Fruit fly (Drosophila melanogaster) whole organism, wandering third instar larva: ENCODE results near the gene CG11403.

Source experiments
- Abd-B ChIP-seq: fragments of >200 bp; optimal IDR thresholded peaks from 2 replicates; lab custom pipeline; 2017; ENCODE audit warnings: missing biosample characterization, missing genetic modification characterization
- Dif ChIP-seq: fragments of 200-275, 200-300 bp; sonication (Bioruptor generic); optimal IDR thresholded peaks from 2 replicates; lab custom pipeline; 2018; ENCODE audit warnings: missing biosample characterization, missing genetic modification characterization; ENCODE audit not compliant: partially characterized antibody
- Hnf4 ChIP-seq: fragments of 200-800 bp; sonication (Bioruptor generic); optimal IDR thresholded peaks from 2 replicates; lab custom pipeline; 2016; ENCODE audit warnings: missing biosample characterization, mild to moderate bottlenecking, missing genetic modification characterization
- Hr78 ChIP-seq: fragments of >200 bp; optimal IDR thresholded peaks from 2 replicates; lab custom pipeline; 2017; ENCODE audit warnings: missing biosample characterization, missing genetic modification characterization
- Mio ChIP-seq: sonication (Bioruptor generic); optimal IDR thresholded peaks from 2 replicates; lab custom pipeline; 2016; ENCODE audit warnings: missing biosample characterization, missing genetic modification characterization
- Myc ChIP-seq: fragments of >200 bp; optimal IDR thresholded peaks from 2 replicates; lab custom pipeline; 2017
- OdsH ChIP-seq: fragments of 200-800 bp; sonication (Bioruptor generic); optimal IDR thresholded peaks from 2 replicates; lab custom pipeline; 2016; ENCODE audit warnings: missing biosample characterization, mild to moderate bottlenecking, missing genetic modification characterization
- br ChIP-seq: fragments of 200-800 bp; sonication (Bioruptor generic); optimal IDR thresholded peaks from 2 replicates; lab custom pipeline; 2016; ENCODE audit warnings: missing biosample characterization, missing genetic modification characterization
- dmrt93B ChIP-seq: fragments of 200-800 bp; sonication (Bioruptor generic); optimal IDR thresholded peaks from 2 replicates; lab custom pipeline; 2018; ENCODE audit warnings: missing biosample characterization, mild to moderate bottlenecking, missing genetic modification characterization
- fru ChIP-seq: fragments of 200-800 bp; sonication (Bioruptor generic); optimal IDR thresholded peaks from 3 replicates; lab custom pipeline; 2016; ENCODE audit warnings: missing biosample characterization, mild to moderate bottlenecking, missing genetic modification characterization
- lola ChIP-seq: fragments of >200 bp; optimal IDR thresholded peaks from 2 replicates; lab custom pipeline; 2017; ENCODE audit warnings: missing biosample characterization, missing genetic modification characterization
- pan ChIP-seq: fragments of >200 bp; optimal IDR thresholded peaks from 2 replicates; lab custom pipeline; 2017
- sv ChIP-seq: fragments of 200-800 bp; sonication (Bioruptor generic); optimal IDR thresholded peaks from 3 replicates; lab custom pipeline; 2016; ENCODE audit warnings: missing biosample characterization, missing genetic modification characterization
- usp ChIP-seq: fragments of >200 bp; optimal IDR thresholded peaks from 2 replicates; lab custom pipeline; 2017; ENCODE audit warnings: missing biosample characterization, missing genetic modification characterization

DNA sequence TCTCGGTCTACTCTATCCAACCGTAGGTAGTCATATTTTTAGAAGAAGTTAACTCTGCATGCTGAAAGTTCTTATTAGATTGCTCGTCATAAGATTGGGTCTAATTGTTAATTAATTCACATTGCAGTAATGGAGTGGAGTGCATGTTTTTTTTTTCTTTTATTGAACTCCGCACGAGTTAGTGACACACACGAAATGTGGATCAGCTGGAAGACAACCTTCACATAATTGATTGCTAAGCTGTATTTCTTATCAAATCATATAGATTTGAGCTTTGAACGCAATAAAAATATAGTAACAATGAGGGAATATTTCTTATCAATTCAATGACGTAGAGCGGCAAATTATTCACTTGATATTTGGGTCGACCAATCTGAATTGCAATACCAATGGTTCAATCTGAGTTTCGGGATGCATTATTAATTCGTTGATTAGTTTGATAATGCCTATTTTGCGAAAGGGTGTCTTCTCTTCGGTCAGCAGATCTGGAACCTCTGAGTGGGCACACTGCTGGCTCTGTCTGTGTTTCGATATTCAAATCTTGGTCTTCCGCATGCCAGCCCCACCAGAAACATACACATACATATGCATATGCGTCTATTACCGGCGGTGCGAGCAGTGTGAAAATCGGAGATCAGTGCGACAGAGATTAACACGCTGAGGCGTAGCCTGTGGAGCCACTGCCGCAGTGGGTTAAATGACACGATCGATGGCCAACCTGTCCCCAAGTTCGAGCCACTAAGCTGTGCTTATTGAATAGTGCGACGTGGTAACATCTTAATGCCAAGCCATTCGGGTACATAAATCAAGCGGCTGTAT, 39.4 kb upstream of the CG11403 start:
- no peak for TF ChIP-seq lola
- no peak for TF ChIP-seq Myc (lab: Kevin White, UChicago)
- no peak for TF ChIP-seq Hr78 (GFP tag; lab: Kevin White, UChicago)
- TF ChIP-seq Abd-B (GFP tag; lab: Kevin White, UChicago) = no peak
- no peak for TF ChIP-seq sv (GFP tag; lab: Kevin White, UChicago)
- no peak for TF ChIP-seq usp (GFP tag; lab: Kevin White, UChicago)
- no peak for TF ChIP-seq br (GFP tag; lab: Kevin White, UChicago)
- no peak for TF ChIP-seq OdsH (GFP tag; lab: Kevin White, UChicago)
- TF ChIP-seq Dif (GFP tag; lab: Kevin White, UChicago) = no peak
- TF ChIP-seq fru (GFP tag; lab: Kevin White, UChicago) = no peak
- no peak for TF ChIP-seq pan
- TF ChIP-seq Hnf4 (GFP tag; lab: Kevin White, UChicago) = no peak
- TF ChIP-seq Mio (GFP tag; lab: Kevin White, UChicago) = no peak
- no peak for TF ChIP-seq dmrt93B (GFP tag; lab: Kevin White, UChicago)
